Fruit fly (Drosophila melanogaster) whole organism, embryonic: ENCODE results near the gene Efr.

ENCODE experiments used
- CG1233 ChIP-seq: fragments of 200-800 bp; sonication (Bioruptor generic); optimal IDR thresholded peaks from 4 replicates; lab custom pipeline; 2018; ENCODE audit warnings: missing biosample characterization, mild to moderate bottlenecking, missing genetic modification characterization
- CG12391 ChIP-seq: fragments of 200-800 bp; sonication (Bioruptor generic); optimal IDR thresholded peaks from 3 replicates; lab custom pipeline; 2018; ENCODE audit warnings: missing biosample characterization, mild to moderate bottlenecking, missing genetic modification characterization, moderate library complexity
- CG12659 ChIP-seq: fragments of 200-800 bp; sonication (Bioruptor generic); optimal IDR thresholded peaks from 3 replicates; lab custom pipeline; 2017; ENCODE audit warnings: mild to moderate bottlenecking, missing biosample characterization, missing genetic modification reagents, missing genetic modification characterization
- Sry-β ChIP-seq: fragments of 200-800 bp; sonication (Bioruptor generic); optimal IDR thresholded peaks from 2 replicates; lab custom pipeline; 2018; ENCODE audit warnings: missing biosample characterization, mild to moderate bottlenecking, missing genetic modification characterization, moderate library complexity
- psq ChIP-seq: fragments of 200-800 bp; sonication (Bioruptor generic); optimal IDR thresholded peaks from 2 replicates; lab custom pipeline; 2017; ENCODE audit warnings: missing biosample characterization, missing genetic modification characterization
- ttk ChIP-seq: fragments of 200-800 bp; sonication (Bioruptor generic); IDR thresholded peaks from 2 replicates; pipeline ENCODE4 v2.1.2; 2022; ENCODE audit warnings: missing biosample characterization, missing genetic modification characterization
- wor ChIP-seq: fragments of 200-800 bp; sonication (Bioruptor generic); IDR thresholded peaks from 2 replicates; pipeline ENCODE4 v1.3.6; 2022; ENCODE audit warnings: missing biosample characterization, missing genetic modification characterization

DNA sequence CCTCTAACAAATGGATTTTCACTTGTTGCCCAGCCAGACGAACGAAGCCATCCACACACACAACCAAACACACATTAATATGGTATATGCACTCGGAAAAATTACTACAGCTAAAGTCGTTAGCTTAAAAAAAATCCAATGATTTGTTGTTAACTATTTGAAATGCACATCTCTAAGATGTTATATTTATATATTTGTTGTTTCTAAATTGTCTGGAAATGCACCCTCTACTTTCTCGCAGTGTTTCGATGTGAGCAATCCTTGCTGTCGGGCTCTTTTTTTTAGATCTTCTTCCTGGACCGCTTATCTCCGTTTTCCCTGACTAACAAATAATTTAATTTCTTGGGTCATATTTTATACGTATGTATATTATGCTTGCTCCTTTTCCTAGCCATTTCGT, 14.7 kb upstream of the Efr start:
- no peak for TF ChIP-seq ttk
- TF ChIP-seq Sry-β (GFP tag; lab: Kevin White, UChicago), result no peak
- no peak for TF ChIP-seq CG12659 (GFP tag; lab: Kevin White, UChicago)
- TF ChIP-seq wor, result no peak
- no peak for TF ChIP-seq CG12391 (tag; lab: Kevin White, UChicago)
- no peak for TF ChIP-seq psq (GFP tag; lab: Kevin White, UChicago)
- no peak for TF ChIP-seq CG1233 (GFP tag; lab: Kevin White, UChicago)
